Worm (Caenorhabditis elegans) whole organism, L4 larva: ENCODE measurements around the gene F35H8.2.

Experiments
- F10B5.3 ChIP-seq: sonication (generic microtip); optimal IDR thresholded peaks from 2 replicates; lab custom pipeline; 2016; ENCODE audit warnings: mild to moderate bottlenecking, missing genetic modification characterization, missing compliant biosample characterization
- F44E2.7 ChIP-seq: fragments of 200-800 bp; sonication (Bioruptor generic); IDR thresholded peaks from 2 replicates; pipeline ENCODE4 v2.1.2; 2022; ENCODE audit warnings: missing genetic modification characterization, missing compliant biosample characterization
- Y5F2A.4 ChIP-seq: fragments of 200-800 bp; sonication (Bioruptor generic); optimal IDR thresholded peaks from 2 replicates; lab custom pipeline; 2018; ENCODE audit warnings: mild to moderate bottlenecking, missing genetic modification characterization, missing compliant biosample characterization
- ZK337.2 ChIP-seq: fragments of 200-800 bp; sonication (Bioruptor generic); IDR thresholded peaks from 2 replicates; pipeline ENCODE4 v1.3.6; 2022; ENCODE audit warnings: missing genetic modification reagents, missing genetic modification characterization, missing compliant biosample characterization
- ZK546.5 ChIP-seq, 2 experiments: sonication (generic microtip); optimal IDR thresholded peaks; 2 replicates each; lab custom pipeline; 2017; ENCODE audit warnings: missing biosample characterization in 2 of 2, missing genetic modification characterization in 2 of 2
- aha-1 ChIP-seq: fragments of 150-350 bp; peaks from one replicate; lab custom pipeline; 2014; ENCODE audit warnings: missing biosample characterization, missing genetic modification characterization
- aly-2 ChIP-seq: sonication (generic microtip); optimal IDR thresholded peaks from 2 replicates; lab custom pipeline; 2018; ENCODE audit warnings: missing biosample characterization, missing genetic modification characterization
- ama-1 ChIP-seq: fragments of 150-350 bp; optimal IDR thresholded peaks from 2 replicates; lab custom pipeline; 2014; ENCODE audit warnings: inconsistent platforms, mixed read lengths
- arid-1 ChIP-seq: fragments of 200-800 bp; sonication (Bioruptor generic); conservative IDR thresholded peaks from 2 replicates; pipeline ENCODE4 v1.3.6; 2022; ENCODE audit warnings: missing genetic modification reagents, missing genetic modification characterization, missing compliant biosample characterization
- cey-2 ChIP-seq: sonication (generic microtip); optimal IDR thresholded peaks from 3 replicates; lab custom pipeline; 2017; ENCODE audit warnings: missing genetic modification characterization, mild to moderate bottlenecking, missing compliant biosample characterization, antibody characterized with exemption, borderline replicate concordance; ENCODE audit not compliant: insufficient read depth
- daf-16 ChIP-seq, 3 experiments: sonication (generic microtip); optimal IDR thresholded peaks; 2 replicates each; lab custom pipeline; 2016 to 2017; ENCODE audit warnings: missing genetic modification characterization in 3 of 3, missing genetic modification reagents in 3 of 3, mild to moderate bottlenecking in 2 of 3, missing compliant biosample characterization in 2 of 3, missing biosample characterization in 1 of 3, moderate library complexity in 1 of 3
- dmd-8 ChIP-seq: fragments of 200-800 bp; sonication (Bioruptor generic); IDR thresholded peaks from 2 replicates; pipeline ENCODE4 v1.3.6; 2022; ENCODE audit warnings: missing genetic modification characterization, missing compliant biosample characterization
- dpl-1 ChIP-seq: fragments of 150-350 bp; optimal IDR thresholded peaks from 2 replicates; lab custom pipeline; 2014; ENCODE audit warnings: missing biosample characterization, missing genetic modification reagents, missing genetic modification characterization
- dve-1 ChIP-seq: sonication (generic microtip); optimal IDR thresholded peaks from 2 replicates; lab custom pipeline; 2017; ENCODE audit warnings: antibody characterized with exemption, mild to moderate bottlenecking, missing genetic modification characterization, missing compliant biosample characterization; ENCODE audit not compliant: insufficient read depth
- gei-8 ChIP-seq: fragments of 200-800 bp; sonication (Bioruptor generic); optimal IDR thresholded peaks from 2 replicates; lab custom pipeline; 2018; ENCODE audit warnings: mild to moderate bottlenecking, missing genetic modification characterization, missing compliant biosample characterization
- hif-1 ChIP-seq, 2 experiments: sonication (generic microtip); optimal IDR thresholded peaks; 2 replicates each; lab custom pipeline; 2016 to 2017; ENCODE audit warnings: missing compliant biosample characterization in 2 of 2, missing genetic modification characterization in 2 of 2, missing genetic modification reagents in 2 of 2, missing genotype in 2 of 2, mild to moderate bottlenecking in 1 of 2
- hlh-30 ChIP-seq: sonication (generic microtip); optimal IDR thresholded peaks from 2 replicates; lab custom pipeline; 2017; ENCODE audit warnings: antibody characterized with exemption, mild to moderate bottlenecking, missing genetic modification characterization, missing compliant biosample characterization; ENCODE audit not compliant: insufficient read depth
- jun-1 ChIP-seq: fragments of 150-350 bp; optimal IDR thresholded peaks from 2 replicates; lab custom pipeline; 2014; ENCODE audit warnings: missing biosample characterization, missing genetic modification reagents, missing genetic modification characterization
- lin-1 ChIP-seq: fragments of 200-800 bp; sonication (Bioruptor generic); IDR thresholded peaks from 2 replicates; pipeline ENCODE4 v1.3.6; 2022; ENCODE audit warnings: missing genetic modification reagents, missing genetic modification characterization, missing compliant biosample characterization
- lin-38 ChIP-seq: fragments of 200-800 bp; sonication (Bioruptor generic); IDR thresholded peaks from 2 replicates; pipeline ENCODE4 v1.3.6; 2022; ENCODE audit warnings: missing genetic modification reagents, missing genetic modification characterization, missing compliant biosample characterization
- mdt-29 ChIP-seq: fragments of 200-800 bp; sonication (Bioruptor generic); IDR thresholded peaks from 2 replicates; pipeline ENCODE4 v1.3.6; 2022; ENCODE audit warnings: missing genetic modification reagents, missing genetic modification characterization, missing compliant biosample characterization
- mep-1 ChIP-seq: fragments of 150-350 bp; sonication (generic microtip); optimal IDR thresholded peaks from 3 replicates; lab custom pipeline; 2014; ENCODE audit warnings: missing biosample characterization, missing genetic modification characterization
- mxl-2 ChIP-seq: fragments of 200-800 bp; sonication (Bioruptor generic); conservative IDR thresholded peaks from 2 replicates; pipeline ENCODE4 v1.3.6; 2022; ENCODE audit warnings: missing genetic modification reagents, missing genetic modification characterization, missing compliant biosample characterization
- nhr-102 ChIP-seq: sonication (generic microtip); optimal IDR thresholded peaks from 2 replicates; lab custom pipeline; 2016; ENCODE audit warnings: mild to moderate bottlenecking, missing genetic modification characterization, moderate library complexity, missing compliant biosample characterization
- nhr-237 ChIP-seq: sonication (generic microtip); optimal IDR thresholded peaks from 2 replicates; lab custom pipeline; 2017; ENCODE audit warnings: missing biosample characterization, missing genetic modification characterization
- nhr-28 ChIP-seq: fragments of 150-350 bp; optimal IDR thresholded peaks from 2 replicates; lab custom pipeline; 2014; ENCODE audit warnings: missing biosample characterization, missing genetic modification characterization
- nhr-42 ChIP-seq: fragments of 200-800 bp; sonication (Bioruptor generic); IDR thresholded peaks from 2 replicates; pipeline ENCODE4 v1.3.6; 2022; ENCODE audit warnings: missing genetic modification characterization, missing compliant biosample characterization
- nhr-48 ChIP-seq: sonication (generic microtip); optimal IDR thresholded peaks from 2 replicates; lab custom pipeline; 2016; ENCODE audit warnings: mild to moderate bottlenecking, missing genetic modification characterization, missing compliant biosample characterization
- nhr-6 ChIP-seq: fragments of 150-350 bp; optimal IDR thresholded peaks from 2 replicates; lab custom pipeline; 2014; ENCODE audit warnings: missing biosample characterization, missing genetic modification characterization
- sdz-12 ChIP-seq: fragments of 200-800 bp; sonication (Bioruptor generic); optimal IDR thresholded peaks from 2 replicates; lab custom pipeline; 2018; ENCODE audit warnings: mild to moderate bottlenecking, missing genetic modification characterization, missing compliant biosample characterization
- skn-1 ChIP-seq: fragments of 150-350 bp; optimal IDR thresholded peaks from 2 replicates; lab custom pipeline; 2014; ENCODE audit warnings: missing biosample characterization, missing genetic modification characterization
- spr-3 ChIP-seq: fragments of 200-800 bp; sonication (Bioruptor generic); optimal IDR thresholded peaks from 2 replicates; lab custom pipeline; 2018; ENCODE audit warnings: mild to moderate bottlenecking, missing genetic modification characterization, missing compliant biosample characterization
- tra-1 ChIP-seq: fragments of 200-800 bp; sonication (Bioruptor generic); IDR thresholded peaks from 2 replicates; pipeline ENCODE4 v1.3.6; 2022; ENCODE audit warnings: missing genetic modification reagents, missing genetic modification characterization, missing compliant biosample characterization
- unc-130 ChIP-seq: sonication (generic microtip); optimal IDR thresholded peaks from 2 replicates; lab custom pipeline; 2016; ENCODE audit warnings: missing genetic modification reagents, missing genetic modification characterization, missing compliant biosample characterization
- vab-7 ChIP-seq: fragments of 200-800 bp; sonication (Bioruptor generic); IDR thresholded peaks from 2 replicates; pipeline ENCODE4 v1.3.6; 2022; ENCODE audit warnings: missing genetic modification reagents, missing genetic modification characterization, missing compliant biosample characterization
- zag-1 ChIP-seq: fragments of 150-350 bp; optimal IDR thresholded peaks from 2 replicates; lab custom pipeline; 2014; ENCODE audit warnings: missing biosample characterization, missing genetic modification characterization
- zfp-2 ChIP-seq: sonication (generic microtip); optimal IDR thresholded peaks from 2 replicates; lab custom pipeline; 2016; ENCODE audit warnings: mild to moderate bottlenecking, missing genetic modification characterization, missing compliant biosample characterization
- zfp-3 ChIP-seq: fragments of 200-800 bp; sonication (Bioruptor generic); conservative IDR thresholded peaks from 2 replicates; pipeline ENCODE4 v1.3.6; 2022; ENCODE audit warnings: missing genetic modification reagents, missing genetic modification characterization, missing compliant biosample characterization
- ztf-7 ChIP-seq: fragments of 150-350 bp; optimal IDR thresholded peaks from 2 replicates; lab custom pipeline; 2014; ENCODE audit warnings: missing biosample characterization, missing genetic modification characterization

F35H8.2 gene

ce11 chrII:9596401-9596800 is 41.1 kb downstream of the F35H8.2 start, which contains the start of gene E02H1.6:
E02H1.6 (plus strand) TSS chrII:9596701.
- TF ChIP-seq unc-130 (no peak), dpl-1 (GFP tag; lab: Kevin White, UChicago) (no peak), mxl-2 (no peak), zfp-2 (tag; lab: Kevin White, UChicago) (no peak), spr-3 (no peak)

ce11 chrII:9597516-9598047 is 42.3 kb downstream of the F35H8.2 start, which contains the start of gene mrpl-53:
mrpl-53 (plus strand) TSS chrII:9597622.
- TF ChIP-seq hif-1 (tag; optimal IDR thresholded peaks at IDR 0.05; lab: Kevin White, UChicago) (peak in 1 of 2 experiments; percentile 8), zag-1 (tag; lab: Kevin White, UChicago) (no peak), tra-1 (GFP tag; lab: Robert Waterston, UW) (no peak), gei-8 (GFP tag; lab: Kevin White, UChicago) (no peak), cey-2 (tag; lab: Kevin White, UChicago) (no peak), dpl-1 (GFP tag; lab: Kevin White, UChicago) (no peak), aly-2 (tag; lab: Kevin White, UChicago) (no peak), lin-38 (no peak), Y5F2A.4 (GFP tag; lab: Kevin White, UChicago) (no peak), ZK546.5 (tag; optimal IDR thresholded peaks at IDR 0.05; lab: Kevin White, UChicago) (no peak), dmd-8 (no peak), ZK337.2 (GFP tag; lab: Robert Waterston, UW) (no peak), skn-1 (tag; lab: Kevin White, UChicago) (no peak), nhr-102 (tag; lab: Kevin White, UChicago) (no peak), vab-7 (GFP tag; lab: Robert Waterston, UW) (no peak), nhr-6 (tag; lab: Kevin White, UChicago) (no peak), sdz-12 (GFP tag; lab: Kevin White, UChicago) (no peak), mep-1 (tag; lab: Kevin White, UChicago) (no peak), lin-1 (no peak), hlh-30 (tag; lab: Kevin White, UChicago) (no peak), zfp-3 (GFP tag; lab: Robert Waterston, UW) (0 out of 2 replicates have a peak, but pooled peaks have one; percentile 65), daf-16 (GFP tag; optimal IDR thresholded peaks at IDR 0.05; lab: Kevin White, UChicago) (peak in 1 of 2 experiments; percentile 8), daf-16 (tag; optimal IDR thresholded peaks at IDR 0.05; lab: Kevin White, UChicago) (no peak), ztf-7 (tag; lab: Kevin White, UChicago) (no peak), F10B5.3 (tag; lab: Kevin White, UChicago) (no peak), aha-1 (peak; percentile 92), F44E2.7 (GFP tag; lab: Robert Waterston, UW) (no peak), arid-1 (GFP tag; lab: Robert Waterston, UW) (0 out of 2 replicates have a peak, but pooled peaks have one; percentile 7), dve-1 (tag; lab: Kevin White, UChicago) (peak; percentile 1), ama-1 (peak; percentile 6), mdt-29 (GFP tag; lab: Robert Waterston, UW) (no peak), jun-1 (no peak), nhr-237 (tag; lab: Kevin White, UChicago) (no peak), nhr-42 (GFP tag; lab: Robert Waterston, UW) (no peak), nhr-28 (tag; lab: Kevin White, UChicago) (no peak), nhr-48 (no peak)
